Worm (Caenorhabditis elegans): ENCODE data around the gene Y48G9A.11.

The Y48G9A.11 gene

ce11 chrIII:2089453-2089852 lies 27.2 kb downstream of the Y48G9A.11 start (continued):
- no peak for TF ChIP-seq lir-3 (tag; optimal IDR thresholded peaks at IDR 0.05; ENCODE audit: poor library complexity)
- TF ChIP-seq ceh-88 (GFP tag; IDR thresholded peaks at IDR 0.05) = no peak
- TF ChIP-seq lin-15B (tag; optimal IDR thresholded peaks at IDR 0.05) = no peak
- no peak for TF ChIP-seq tlp-1 (tag; optimal IDR thresholded peaks at IDR 0.05)
- TF ChIP-seq pqm-1 (tag; optimal IDR thresholded peaks at IDR 0.05) = no peak
- TF ChIP-seq elt-2 (tag; optimal IDR thresholded peaks at IDR 0.05) = peak; percentile 1
- no peak for TF ChIP-seq Y116A8C.19 (tag; optimal IDR thresholded peaks at IDR 0.05; ENCODE audit: borderline replicate concordance)
- TF ChIP-seq unc-30 (tag; optimal IDR thresholded peaks at IDR 0.05) = no peak
- TF ChIP-seq vab-15 (tag; optimal IDR thresholded peaks at IDR 0.05) = no peak
- no peak for TF ChIP-seq jun-1 (tag; optimal IDR thresholded peaks at IDR 0.05)
- TF ChIP-seq mdl-1 (tag; optimal IDR thresholded peaks at IDR 0.05) = peak in 1 of 2 experiments; percentile 53
- no peak for TF ChIP-seq rnt-1 (tag; optimal IDR thresholded peaks at IDR 0.05)
- no peak for TF ChIP-seq unc-98 (GFP tag; IDR thresholded peaks at IDR 0.05)
- TF ChIP-seq nhr-19 (GFP tag; conservative IDR thresholded peaks at IDR 0.05) = 0 out of 2 replicates have a peak, but pooled peaks have one; percentile 10
- no peak for TF ChIP-seq ces-1 (GFP tag; optimal IDR thresholded peaks at IDR 0.05)
- TF ChIP-seq nhr-20 (tag; optimal IDR thresholded peaks at IDR 0.05) = no peak
- TF ChIP-seq nhr-90 (tag; optimal IDR thresholded peaks at IDR 0.05; ENCODE audit: poor library complexity) = no peak
- peak; percentile 19 for TF ChIP-seq snu-23 (GFP tag; optimal IDR thresholded peaks at IDR 0.05)
- TF ChIP-seq ztf-4 (tag; optimal IDR thresholded peaks at IDR 0.05) = no peak
- TF ChIP-seq xbp-1 (tag; optimal IDR thresholded peaks at IDR 0.05) = no peak
- no peak for TF ChIP-seq fos-1 (tag; optimal IDR thresholded peaks at IDR 0.05)
- TF ChIP-seq efl-1 (optimal IDR thresholded peaks at IDR 0.05) = peak; percentile 46
- TF ChIP-seq efl-1 (GFP tag; optimal IDR thresholded peaks at IDR 0.05 in 1 of 2) = peak in 1 of 2 experiments; percentile 31
- TF ChIP-seq ceh-63 (GFP tag; optimal IDR thresholded peaks at IDR 0.05) = no peak
- TF ChIP-seq fkh-4 (tag; optimal IDR thresholded peaks at IDR 0.05; ENCODE audit: borderline replicate concordance) = no peak
- TF ChIP-seq nhr-77 (tag; optimal IDR thresholded peaks at IDR 0.05) = no peak
- no peak for TF ChIP-seq aha-1 (tag; optimal IDR thresholded peaks at IDR 0.05)
- TF ChIP-seq lin-13 (GFP tag; optimal IDR thresholded peaks at IDR 0.05) = no peak
- no peak for TF ChIP-seq nhr-12 (tag; optimal IDR thresholded peaks at IDR 0.05)
- TF ChIP-seq elt-3 (tag; optimal IDR thresholded peaks at IDR 0.05) = no peak
- TF ChIP-seq ceh-90 (tag; optimal IDR thresholded peaks at IDR 0.05) = no peak
- peak; percentile 9 for TF ChIP-seq mep-1 (tag; optimal IDR thresholded peaks at IDR 0.05)
- peak in 1 of 3 experiments; percentile 2 for TF ChIP-seq dpl-1 (GFP tag; optimal IDR thresholded peaks at IDR 0.05)
- no peak for TF ChIP-seq ama-1 (optimal IDR thresholded peaks at IDR 0.05)
- peak; percentile 23 for TF ChIP-seq skn-1 (tag; optimal IDR thresholded peaks at IDR 0.05)
- TF ChIP-seq swsn-7 (tag; optimal IDR thresholded peaks at IDR 0.05) = peak; percentile 50
- no peak for TF ChIP-seq nhr-237 (tag; optimal IDR thresholded peaks at IDR 0.05)
- no peak for TF ChIP-seq nhr-84 (tag; optimal IDR thresholded peaks at IDR 0.05)
- TF ChIP-seq alr-1 (tag; optimal IDR thresholded peaks at IDR 0.05; ENCODE audit: borderline replicate concordance) = no peak
- TF ChIP-seq ztf-11 (tag; optimal IDR thresholded peaks at IDR 0.05) = no peak
- no peak for TF ChIP-seq ceh-8 (GFP tag; optimal IDR thresholded peaks at IDR 0.05)
- peak; percentile 22 to 30 for TF ChIP-seq lsy-2 (tag; optimal IDR thresholded peaks at IDR 0.05)
- no peak for TF ChIP-seq snpc-4 (tag; optimal IDR thresholded peaks at IDR 0.05)
- no peak for TF ChIP-seq sptf-1 (tag; optimal IDR thresholded peaks at IDR 0.05)
- TF ChIP-seq C04F5.9 (tag; optimal IDR thresholded peaks at IDR 0.05) = no peak
- peak; percentile 40 for TF ChIP-seq dsc-1 (tag; optimal IDR thresholded peaks at IDR 0.05)
- TF ChIP-seq fkh-8 (tag; optimal IDR thresholded peaks at IDR 0.05) = peak; percentile 38
- no peak for TF ChIP-seq grh-1 (GFP tag; IDR thresholded peaks at IDR 0.05)
- TF ChIP-seq mab-9 (GFP tag; IDR thresholded peaks at IDR 0.05) = no peak
- TF ChIP-seq lin-14 (GFP tag; optimal IDR thresholded peaks at IDR 0.05) = peak; percentile 55
- no peak for TF ChIP-seq efl-3 (GFP tag; optimal IDR thresholded peaks at IDR 0.05)
- TF ChIP-seq irx-1 (tag; optimal IDR thresholded peaks at IDR 0.05) = no peak

Data from whole organism, L1 larva.